Fruit fly (Drosophila melanogaster): Measurements from ENCODE around the gene CG11249.

The CG11249 gene

DNA sequence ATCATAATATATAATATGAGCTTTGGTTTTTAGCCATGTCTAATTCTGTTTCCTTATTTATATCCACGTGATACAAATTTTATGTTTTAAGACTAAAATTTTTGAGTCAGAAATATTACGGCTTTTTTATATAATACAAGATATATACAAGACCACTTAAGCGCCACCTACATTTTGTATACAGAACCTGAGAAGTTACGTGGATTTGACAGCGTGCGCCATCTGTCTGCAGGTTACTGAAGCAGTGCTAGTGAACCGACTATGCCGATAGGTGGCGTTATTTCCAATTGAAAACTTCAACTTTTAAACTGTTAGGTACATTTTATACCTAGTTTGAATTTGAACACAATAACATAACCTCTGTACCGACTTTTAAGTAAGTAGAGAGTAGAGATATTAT lies 19.2 kb upstream of the CG11249 start:
- TF ChIP-seq CTCF (optimal IDR thresholded peaks at IDR 0.05) (peak; percentile 98 to 100), CG8478 (optimal IDR thresholded peaks at IDR 0.05) (no peak)

- TF ChIP-seq CTCF (optimal IDR thresholded peaks at IDR 0.05) = no peak
- no peak for TF ChIP-seq CG8478 (optimal IDR thresholded peaks at IDR 0.05)
Measured at dm6 chr3L:21666880-21667279, 5.1 kb upstream of the CG11249 start, which contains the start of gene Cpr78E. TSS of gene Cpr78E (minus strand) at chr3L:21666980.

DNA sequence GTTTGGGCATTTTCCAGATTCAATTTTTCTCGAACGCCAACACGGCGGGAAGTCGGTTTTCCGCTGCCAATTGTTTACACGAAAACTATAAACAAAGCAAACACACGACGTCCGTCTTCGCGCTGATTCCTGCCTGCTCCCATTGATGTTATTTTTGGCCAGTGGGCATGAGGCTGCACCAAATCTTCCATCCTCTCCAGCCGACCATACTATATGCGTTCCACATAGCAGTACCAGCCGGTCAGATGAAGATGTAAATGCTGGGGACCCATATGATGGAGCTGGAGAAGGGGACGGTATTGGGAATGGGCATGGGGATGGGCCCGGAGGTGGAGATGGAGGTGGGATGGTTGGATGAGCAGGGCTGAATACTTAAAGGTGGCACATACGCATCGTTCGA lies 4.4 kb upstream of the CG11249 start:
- TF ChIP-seq CTCF (optimal IDR thresholded peaks at IDR 0.05) (no peak), CG8478 (optimal IDR thresholded peaks at IDR 0.05) (no peak)

dm6 chr3L:21679687-21680086 lies 7.7 kb downstream of the CG11249 start, which contains the start of the genes Als2 and CG11248:
TSS of gene Als2 (minus strand) at chr3L:21679755.
TSS of gene CG11248 (plus strand) at chr3L:21680050.
- TF ChIP-seq CTCF (optimal IDR thresholded peaks at IDR 0.05) (no peak), CG8478 (optimal IDR thresholded peaks at IDR 0.05) (no peak)

DNA sequence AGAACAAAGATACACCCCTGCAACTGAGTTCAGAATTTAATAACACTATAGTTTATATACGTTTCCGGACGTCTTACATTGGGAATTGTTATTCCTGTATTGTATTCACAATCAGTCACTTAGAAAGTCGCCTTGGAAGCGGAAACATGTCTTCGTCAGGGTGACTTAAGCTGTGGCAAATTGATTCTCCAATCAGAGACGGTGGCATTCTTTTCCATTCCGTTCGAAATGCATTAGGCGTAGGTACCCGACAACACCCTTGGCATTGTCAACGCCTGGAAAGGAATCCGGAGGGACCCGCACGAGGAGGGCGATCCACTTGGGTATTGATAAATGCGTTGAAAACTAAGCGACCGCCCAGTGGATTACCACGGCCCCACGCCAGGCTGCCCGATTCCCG lies 12.0 kb downstream of the CG11249 start, which contains the start of gene Sfp78E:
Gene Sfp78E, minus strand, starts transcription at position 101 of the 400 bp plus-strand sequence.
- no peak for TF ChIP-seq CG8478 (optimal IDR thresholded peaks at IDR 0.05)
- no peak for TF ChIP-seq CTCF (optimal IDR thresholded peaks at IDR 0.05)

- no peak for TF ChIP-seq CTCF (optimal IDR thresholded peaks at IDR 0.05)
- no peak for TF ChIP-seq CG8478 (optimal IDR thresholded peaks at IDR 0.05)
Measured at dm6 chr3L:21685753-21686152, 13.8 kb downstream of the CG11249 start.

- TF ChIP-seq CTCF (optimal IDR thresholded peaks at IDR 0.05) (no peak), CG8478 (optimal IDR thresholded peaks at IDR 0.05) (no peak)
Measured at dm6 chr3L:21688607-21689129, 16.7 kb downstream of the CG11249 start.

DNA sequence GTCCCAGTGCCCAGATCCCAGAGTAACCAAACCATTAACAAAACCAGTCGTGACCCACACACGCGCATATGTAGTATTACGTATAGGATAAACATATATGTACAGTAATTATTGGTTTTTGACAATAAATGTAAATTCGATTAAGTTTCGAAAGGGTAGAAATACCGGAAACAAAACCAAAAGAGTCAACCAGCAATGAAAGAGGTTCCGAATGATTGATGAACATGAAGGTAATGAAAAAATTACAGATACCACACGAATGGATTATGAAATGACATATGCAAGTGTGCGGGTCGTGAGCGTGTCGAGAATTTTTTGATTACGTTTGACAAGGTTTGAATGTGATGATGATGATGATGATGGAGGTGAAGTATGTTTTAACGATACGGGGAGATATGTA lies 22.7 kb downstream of the CG11249 start:
- no peak for TF ChIP-seq CG8478 (optimal IDR thresholded peaks at IDR 0.05)
- no peak for TF ChIP-seq CTCF (optimal IDR thresholded peaks at IDR 0.05)

DNA sequence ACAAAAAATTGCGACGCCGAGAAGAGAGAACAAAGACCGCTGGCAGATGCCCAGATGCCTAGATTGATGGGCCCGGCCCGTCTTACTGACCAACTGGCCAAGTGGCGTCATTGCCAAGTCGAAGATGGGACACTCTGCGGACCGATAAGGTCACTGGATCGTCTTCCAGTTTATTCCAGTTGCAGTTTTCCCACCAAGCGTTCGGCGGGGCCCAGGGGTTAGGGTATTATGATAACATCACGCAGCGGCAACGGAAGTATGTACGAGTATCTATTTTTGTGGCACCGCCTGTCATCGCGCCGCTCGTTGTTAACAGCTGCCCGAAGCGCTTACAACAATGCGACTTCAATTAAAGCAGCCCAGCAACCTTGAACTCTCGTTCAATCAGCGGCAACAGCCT lies 28.1 kb downstream of the CG11249 start:
- TF ChIP-seq CTCF (optimal IDR thresholded peaks at IDR 0.05) (no peak), CG8478 (optimal IDR thresholded peaks at IDR 0.05) (no peak)

DNA sequence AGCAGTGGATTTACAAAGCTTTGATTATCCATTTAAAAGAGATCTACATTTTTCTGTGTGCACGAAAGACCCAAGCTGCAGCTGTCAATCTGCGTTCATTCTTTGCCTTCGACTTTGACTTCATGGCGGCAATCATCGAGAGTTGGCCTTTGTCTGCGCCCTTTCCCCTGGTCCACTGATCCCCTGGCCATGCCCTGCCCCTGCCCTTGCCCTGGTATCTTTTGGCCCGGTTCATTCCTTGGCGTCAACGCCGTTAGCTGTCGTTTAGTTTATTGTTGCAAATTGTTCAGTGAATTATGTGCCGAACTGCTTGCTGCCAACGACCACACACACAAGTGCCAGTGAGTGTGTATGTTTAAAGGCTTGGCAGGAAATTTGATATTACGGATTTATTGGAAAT lies 29.0 kb downstream of the CG11249 start:
- no peak for TF ChIP-seq CTCF (optimal IDR thresholded peaks at IDR 0.05)
- no peak for TF ChIP-seq CG8478 (optimal IDR thresholded peaks at IDR 0.05)

DNA sequence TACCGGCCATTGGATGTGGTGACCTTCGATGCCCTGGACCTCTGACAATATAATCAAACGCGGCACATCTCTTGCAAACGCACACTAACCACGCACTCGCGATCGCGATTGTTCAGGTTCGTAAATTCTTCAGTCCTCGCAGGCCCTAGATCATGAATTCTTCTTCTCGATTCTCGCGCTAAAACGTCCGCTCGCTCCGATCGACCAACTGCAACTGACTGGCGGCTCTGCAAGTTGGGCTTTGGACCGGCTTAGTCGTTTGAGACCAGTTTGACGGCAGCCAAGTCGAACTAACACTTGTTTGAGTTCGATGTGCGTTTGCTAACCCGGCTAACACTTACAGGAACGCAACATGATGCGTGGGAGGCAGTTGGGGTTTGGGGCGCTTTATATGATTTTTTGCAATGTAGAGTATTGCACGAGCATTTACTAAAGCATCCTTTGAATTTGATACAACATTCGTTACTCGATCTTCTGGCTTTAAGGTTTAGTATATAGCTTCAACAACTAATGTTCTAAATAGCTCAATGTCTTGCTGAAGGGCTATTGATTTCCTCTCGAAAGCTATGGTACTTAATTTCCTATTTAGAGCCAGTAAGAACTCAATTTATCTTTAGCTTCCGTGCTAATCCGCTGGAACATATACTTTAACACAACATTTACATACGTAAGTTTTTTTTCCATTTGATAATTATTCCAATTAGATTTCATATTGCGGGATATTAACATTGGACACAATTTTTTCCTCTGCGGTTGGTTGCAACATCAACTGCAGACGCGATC lies 34.4 kb downstream of the CG11249 start, which contains the start of gene CG32447:
Gene CG32447, minus strand, starts transcription at position 222 of the 783 bp plus-strand sequence.
- TF ChIP-seq CTCF (optimal IDR thresholded peaks at IDR 0.05) = no peak
- no peak for TF ChIP-seq CG8478 (optimal IDR thresholded peaks at IDR 0.05)

- TF ChIP-seq CG8478 (optimal IDR thresholded peaks at IDR 0.05) (no peak), CTCF (optimal IDR thresholded peaks at IDR 0.05) (no peak)
Measured at dm6 chr3L:21709785-21710591, 38.0 kb downstream of the CG11249 start.

dm6 chr3L:21715974-21716373 lies 44.0 kb downstream of the CG11249 start:
- TF ChIP-seq CG8478 (optimal IDR thresholded peaks at IDR 0.05) (no peak), CTCF (optimal IDR thresholded peaks at IDR 0.05) (no peak)

- TF ChIP-seq CTCF (optimal IDR thresholded peaks at IDR 0.05) (no peak), CG8478 (optimal IDR thresholded peaks at IDR 0.05) (no peak)
Measured at dm6 chr3L:21718233-21718632, 46.3 kb downstream of the CG11249 start.

DNA sequence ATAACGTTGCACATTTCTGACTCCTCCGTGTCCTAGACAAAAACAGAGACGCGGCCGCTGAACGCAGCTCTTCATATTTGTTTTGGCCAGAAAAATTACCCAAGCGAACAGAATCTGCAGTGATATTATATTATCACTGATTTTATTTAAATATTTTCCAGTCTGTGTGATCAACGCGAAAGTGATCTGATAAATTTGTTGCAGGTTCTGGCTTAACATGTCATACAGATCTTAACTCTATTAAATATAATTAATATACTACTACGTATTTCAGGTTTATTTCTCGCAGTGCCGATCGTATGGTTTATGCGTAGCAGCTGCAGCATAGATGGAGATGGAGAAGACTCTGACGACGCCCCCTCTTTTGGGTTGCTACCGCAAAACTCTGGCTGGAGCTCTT lies 48.9 kb downstream of the CG11249 start:
- TF ChIP-seq CG8478 (optimal IDR thresholded peaks at IDR 0.05) = no peak
- TF ChIP-seq CTCF (optimal IDR thresholded peaks at IDR 0.05) = no peak

Data from S2 (cell line).